Worm (Caenorhabditis elegans): ENCODE results near the gene ZK742.3.
A peak's percentile ranks its signal among the peaks of the same experiment; 100 is the strongest.

ZK742.3 gene

DNA sequence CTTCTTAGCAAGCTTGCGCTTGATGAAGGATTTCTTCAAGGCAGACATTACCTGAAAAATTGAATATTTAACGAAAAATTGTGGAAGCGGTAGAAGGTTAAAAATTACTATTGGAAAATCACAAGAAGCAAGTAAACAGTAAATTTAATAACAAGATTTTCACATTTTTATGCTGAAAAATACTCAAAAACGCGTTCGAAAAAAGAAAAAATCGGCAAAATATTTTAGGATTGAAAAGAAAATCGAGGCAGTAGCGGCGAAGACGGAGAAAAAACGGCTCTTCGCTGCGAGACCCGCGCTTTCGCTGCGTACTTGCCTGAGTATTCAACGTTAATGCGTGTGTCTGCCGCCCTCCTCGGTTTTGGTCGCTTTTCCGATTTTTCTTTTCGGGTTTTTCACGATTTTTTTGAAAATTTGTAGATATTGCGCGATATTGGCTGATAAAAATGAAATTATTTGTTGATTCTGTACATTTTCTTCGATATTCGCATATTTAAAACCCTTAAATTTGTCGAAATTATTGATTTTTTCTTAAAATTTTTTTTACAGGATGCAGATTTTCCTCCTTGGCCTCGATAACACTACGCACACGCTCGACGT, 33.6 kb downstream of the ZK742.3 start, which contains the start of the genes rpl-39 and rps-30 (continued):
- TF ChIP-seq nhr-28 (tag; optimal IDR thresholded peaks at IDR 0.05) (no peak), nhr-77 (tag; optimal IDR thresholded peaks at IDR 0.05) (peak; percentile 54), R02D3.7 (tag; optimal IDR thresholded peaks at IDR 0.05) (peak; percentile 91), snpc-4 (tag; optimal IDR thresholded peaks at IDR 0.05) (peak; percentile 62), nfya-1 (tag; optimal IDR thresholded peaks at IDR 0.05; ENCODE audit: insufficient read depth) (peak; percentile 92), ceh-16 (tag; optimal IDR thresholded peaks at IDR 0.05) (no peak), lsy-12 (tag; optimal IDR thresholded peaks at IDR 0.05) (peak; percentile 70), ama-1 (optimal IDR thresholded peaks at IDR 0.05) (peak; percentile 59), mdl-1 (tag; optimal IDR thresholded peaks at IDR 0.05) (no peak), daf-12 (tag; optimal IDR thresholded peaks at IDR 0.05) (no peak), ceh-82 (tag; optimal IDR thresholded peaks at IDR 0.05) (peak; percentile 77), ztf-4 (tag; optimal IDR thresholded peaks at IDR 0.05) (no peak), ceh-9 (tag; optimal IDR thresholded peaks at IDR 0.05) (no peak), hmg-11 (tag; optimal IDR thresholded peaks at IDR 0.05) (peak; percentile 89), pqm-1 (tag; optimal IDR thresholded peaks at IDR 0.05) (peak; percentile 69), jun-1 (tag; optimal IDR thresholded peaks at IDR 0.05) (peak; percentile 66), unc-62 (GFP tag; optimal IDR thresholded peaks at IDR 0.05) (no peak)

DNA sequence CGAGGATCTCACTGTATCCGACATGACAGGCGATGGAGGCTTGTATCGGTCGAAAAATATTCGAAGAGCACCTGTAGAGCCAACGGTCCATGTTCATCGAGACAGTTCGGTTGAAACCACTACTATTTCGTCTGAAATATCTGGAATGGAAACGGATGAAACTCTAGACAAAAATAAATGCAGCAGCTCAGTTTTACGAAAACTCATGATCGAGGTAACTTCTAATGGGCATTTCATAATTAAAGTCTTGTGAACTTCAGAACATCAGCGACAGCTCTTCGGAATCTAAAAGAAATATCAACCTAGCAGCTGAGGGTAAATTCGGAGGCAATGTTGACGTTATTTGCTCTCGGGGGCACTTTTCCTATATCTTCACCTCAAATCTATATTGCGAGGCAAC, 34.5 kb downstream of the ZK742.3 start:
- peak; percentile 32 for TF ChIP-seq ama-1 (optimal IDR thresholded peaks at IDR 0.05)
- peak; percentile 47 for TF ChIP-seq nhr-43 (tag; optimal IDR thresholded peaks at IDR 0.05; ENCODE audit: poor library complexity, severe bottlenecking)
- TF ChIP-seq zag-1 (tag; optimal IDR thresholded peaks at IDR 0.05) = no peak

DNA sequence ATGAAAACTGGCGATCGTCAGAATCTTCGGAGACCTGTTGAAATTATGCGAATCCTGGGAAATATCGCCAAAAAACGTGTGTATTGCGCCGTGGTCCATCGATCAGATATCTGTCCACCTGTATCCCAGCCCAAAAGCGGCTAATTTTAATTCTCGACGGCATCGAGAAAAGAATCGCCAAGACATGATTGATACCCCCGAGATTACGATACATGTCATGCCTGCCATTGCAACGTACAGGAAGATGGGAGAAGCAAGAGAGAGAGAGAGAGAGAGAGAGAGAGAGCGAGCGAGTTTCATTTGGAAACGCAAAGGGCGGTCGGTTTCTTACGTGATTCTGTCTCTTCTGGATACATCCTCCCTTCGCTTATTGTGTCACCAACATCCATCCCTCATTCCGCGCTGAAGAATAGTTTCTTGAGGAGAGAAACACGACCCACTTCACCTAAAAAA, 35.5 kb downstream of the ZK742.3 start, which contains the start of gene grl-10:
TSS of gene grl-10 (plus strand) at position 403 of the 453 bp plus-strand sequence.
- TF ChIP-seq nhr-43 (tag; optimal IDR thresholded peaks at IDR 0.05; ENCODE audit: poor library complexity, severe bottlenecking) (peak; percentile 61), jun-1 (tag; optimal IDR thresholded peaks at IDR 0.05) (no peak)

DNA sequence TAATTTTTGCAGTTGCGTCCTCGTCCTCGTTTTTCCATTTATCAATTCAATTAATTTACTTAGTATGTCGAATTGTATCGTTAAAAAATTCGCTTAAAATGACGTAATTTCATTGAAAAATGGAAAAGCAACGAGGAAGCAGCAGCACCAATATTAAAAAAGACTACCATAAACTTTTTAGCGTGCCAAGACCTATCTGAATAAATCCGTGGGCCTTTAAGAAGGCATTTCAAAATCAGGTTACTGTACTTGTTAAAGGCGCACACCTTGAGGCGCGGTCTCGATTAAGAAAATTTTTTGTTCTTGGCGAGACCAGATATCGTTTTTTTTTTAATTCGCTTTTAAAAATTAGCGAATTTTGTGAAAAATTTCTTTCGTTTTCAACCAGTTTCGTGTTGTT, 36.1 kb downstream of the ZK742.3 start:
- TF ChIP-seq nhr-77 (tag; optimal IDR thresholded peaks at IDR 0.05) (no peak), skn-1 (tag; optimal IDR thresholded peaks at IDR 0.05) (no peak), elt-3 (tag; optimal IDR thresholded peaks at IDR 0.05) (no peak), elt-2 (tag; optimal IDR thresholded peaks at IDR 0.05) (no peak), ceh-28 (tag; optimal IDR thresholded peaks at IDR 0.05) (no peak), sea-2 (GFP tag; optimal IDR thresholded peaks at IDR 0.05) (no peak), pqm-1 (tag; optimal IDR thresholded peaks at IDR 0.05) (no peak), eor-1 (tag; optimal IDR thresholded peaks at IDR 0.05) (no peak), egl-27 (tag; optimal IDR thresholded peaks at IDR 0.05) (no peak)

DNA sequence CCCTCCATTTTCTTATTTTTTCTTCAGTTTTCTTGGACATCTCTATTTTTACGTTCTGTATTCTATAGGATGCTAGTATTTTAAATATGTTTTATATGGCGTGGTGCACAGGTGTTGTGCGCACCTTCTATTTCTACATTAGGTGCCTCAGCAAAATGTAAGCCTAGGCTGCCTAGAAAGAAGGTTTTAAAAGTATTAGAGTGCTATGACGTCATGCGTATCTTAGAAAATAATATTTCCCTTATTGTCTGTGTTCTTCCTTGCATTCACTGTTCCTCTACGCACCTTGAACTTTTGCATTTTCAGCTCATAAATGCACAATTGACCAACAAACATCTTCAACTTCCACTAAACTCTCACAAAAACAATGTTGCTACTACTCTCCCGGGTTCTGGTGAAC, 38.8 kb downstream of the ZK742.3 start, which contains the start of gene frpr-3:
TSS of gene frpr-3 (plus strand) at position 301 of the 400 bp plus-strand sequence.
- no peak for TF ChIP-seq nhr-77 (tag; optimal IDR thresholded peaks at IDR 0.05)
- no peak for TF ChIP-seq fkh-2 (tag; optimal IDR thresholded peaks at IDR 0.05)
- TF ChIP-seq lsy-12 (tag; optimal IDR thresholded peaks at IDR 0.05) = no peak
- no peak for TF ChIP-seq pha-4 (tag; optimal IDR thresholded peaks at IDR 0.05)
- no peak for TF ChIP-seq ztf-11 (tag; optimal IDR thresholded peaks at IDR 0.05)
- TF ChIP-seq nfya-1 (tag; optimal IDR thresholded peaks at IDR 0.05; ENCODE audit: insufficient read depth) = no peak
- no peak for TF ChIP-seq nhr-12 (tag; optimal IDR thresholded peaks at IDR 0.05)
- TF ChIP-seq fkh-10 (GFP tag; optimal IDR thresholded peaks at IDR 0.05) = no peak
- TF ChIP-seq R02D3.7 (tag; optimal IDR thresholded peaks at IDR 0.05) = no peak
- no peak for TF ChIP-seq zag-1 (tag; optimal IDR thresholded peaks at IDR 0.05)
- no peak for TF ChIP-seq lin-15B (tag; optimal IDR thresholded peaks at IDR 0.05)
- TF ChIP-seq unc-62 (GFP tag; optimal IDR thresholded peaks at IDR 0.05) = no peak
- no peak for TF ChIP-seq ceh-9 (tag; optimal IDR thresholded peaks at IDR 0.05)
- no peak for TF ChIP-seq snpc-4 (tag; optimal IDR thresholded peaks at IDR 0.05)
- TF ChIP-seq eor-1 (tag; optimal IDR thresholded peaks at IDR 0.05) = no peak
- no peak for TF ChIP-seq mdl-1 (tag; optimal IDR thresholded peaks at IDR 0.05)

Measured in whole organism, L3 larva.